Worm (Caenorhabditis elegans): ENCODE measurements around the gene F23B12.7.

DNA sequence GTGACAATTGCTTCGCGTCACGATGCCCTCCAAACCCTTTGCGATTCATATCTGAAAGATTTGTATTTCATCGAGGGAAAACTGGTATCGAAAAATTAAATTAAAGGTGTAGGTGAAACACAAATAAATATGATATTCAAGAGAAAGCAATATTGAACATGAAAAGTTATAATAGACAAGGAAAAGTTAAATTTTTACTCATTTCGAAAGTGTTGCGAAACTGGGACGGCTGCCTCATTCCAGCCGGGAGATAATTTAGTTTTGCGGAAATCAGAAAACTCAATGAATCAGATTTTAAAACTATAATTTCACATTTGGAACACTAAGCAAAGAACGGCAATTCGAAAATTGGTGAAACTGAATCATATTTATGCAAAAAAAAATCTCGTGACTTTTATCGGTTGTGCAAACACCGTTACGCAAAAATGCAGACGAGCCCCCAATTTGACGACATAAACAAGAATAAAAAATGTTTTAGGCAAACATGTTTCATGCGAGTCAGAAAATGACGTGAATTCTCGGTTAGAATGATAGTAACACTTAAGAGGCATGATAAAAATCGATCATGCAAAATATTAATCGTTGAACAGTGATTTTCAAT is 34.4 kb upstream of the F23B12.7 start, which contains the start of the genes nxf-1 and C15H11.11:
- TF ChIP-seq snpc-4 (tag; optimal IDR thresholded peaks at IDR 0.05) (peak; percentile 62), nhr-76 (tag; optimal IDR thresholded peaks at IDR 0.05) (no peak), pqm-1 (tag; optimal IDR thresholded peaks at IDR 0.05) (no peak)
